Worm (Caenorhabditis elegans) whole organism, L3 larva: ENCODE data around the gene nep-8.

Experiments
- R02D3.7 ChIP-seq: fragments of 150-350 bp; optimal IDR thresholded peaks from 2 replicates; lab custom pipeline; 2014; ENCODE audit warnings: missing biosample characterization, missing genetic modification characterization
- ZK546.5 ChIP-seq: sonication (generic microtip); optimal IDR thresholded peaks from 2 replicates; lab custom pipeline; 2017; ENCODE audit warnings: missing biosample characterization, missing genetic modification characterization
- aly-2 ChIP-seq: fragments of 150-350 bp; optimal IDR thresholded peaks from 2 replicates; lab custom pipeline; 2014; ENCODE audit warnings: missing biosample characterization, missing genetic modification characterization
- ama-1 ChIP-seq: fragments of 150-350 bp; optimal IDR thresholded peaks from 2 replicates; lab custom pipeline; 2018
- ceh-16 ChIP-seq: sonication (generic microtip); optimal IDR thresholded peaks from 2 replicates; lab custom pipeline; 2017; ENCODE audit warnings: missing biosample characterization, missing genetic modification characterization
- ceh-28 ChIP-seq: fragments of 150-350 bp; optimal IDR thresholded peaks from 2 replicates; lab custom pipeline; 2014; ENCODE audit warnings: missing biosample characterization, missing genetic modification reagents, missing genetic modification characterization
- ceh-82 ChIP-seq: fragments of 150-350 bp; optimal IDR thresholded peaks from 2 replicates; lab custom pipeline; 2014; ENCODE audit warnings: missing biosample characterization, missing genetic modification characterization
- ceh-9 ChIP-seq: sonication (generic microtip); optimal IDR thresholded peaks from 2 replicates; lab custom pipeline; 2018; ENCODE audit warnings: missing biosample characterization, missing genetic modification characterization
- egl-27 ChIP-seq: sonication (generic microtip); optimal IDR thresholded peaks from 4 replicates; lab custom pipeline; 2017; ENCODE audit warnings: missing biosample characterization, missing genetic modification reagents, missing genetic modification characterization
- egl-5 ChIP-seq: fragments of 150-350 bp; optimal IDR thresholded peaks from 2 replicates; lab custom pipeline; 2017; ENCODE audit warnings: missing biosample characterization, missing genetic modification reagents, missing genetic modification characterization, inconsistent platforms
- elt-1 ChIP-seq: fragments of 150-350 bp; optimal IDR thresholded peaks from 2 replicates; lab custom pipeline; 2014; ENCODE audit warnings: missing biosample characterization, missing genetic modification characterization
- elt-2 ChIP-seq: sonication (generic microtip); optimal IDR thresholded peaks from 2 replicates; lab custom pipeline; 2016; ENCODE audit warnings: missing genetic modification reagents, mild to moderate bottlenecking, missing genetic modification characterization, missing compliant biosample characterization
- elt-3 ChIP-seq, 3 experiments: fragments of 150-350 bp in 1 of 3; sonication (generic microtip) in 2 of 3; optimal IDR thresholded peaks; 2 replicates in 2 of 3; 4 replicates in 1 of 3; lab custom pipeline; 2014 to 2017; ENCODE audit warnings: missing biosample characterization in 3 of 3, missing genetic modification characterization in 3 of 3
- eor-1 ChIP-seq, 2 experiments: fragments of 150-350 bp; optimal IDR thresholded peaks; 2 replicates each; lab custom pipeline; 2014 to 2018; ENCODE audit warnings: missing biosample characterization in 2 of 2, missing genetic modification characterization in 2 of 2
- fkh-10 ChIP-seq: sonication (generic microtip); optimal IDR thresholded peaks from 2 replicates; lab custom pipeline; 2017; ENCODE audit warnings: missing biosample characterization, missing genetic modification reagents, missing genetic modification characterization
- fkh-2 ChIP-seq: fragments of 150-350 bp; optimal IDR thresholded peaks from 2 replicates; lab custom pipeline; 2014; ENCODE audit warnings: missing biosample characterization, missing genetic modification reagents, missing genetic modification characterization
- fos-1 ChIP-seq: fragments of 150-350 bp; optimal IDR thresholded peaks from 2 replicates; lab custom pipeline; 2014; ENCODE audit warnings: missing biosample characterization, missing genetic modification characterization
- hmg-11 ChIP-seq: sonication (generic microtip); optimal IDR thresholded peaks from 2 replicates; lab custom pipeline; 2016; ENCODE audit warnings: missing genetic modification characterization, missing compliant biosample characterization
- jun-1 ChIP-seq: fragments of 150-350 bp; optimal IDR thresholded peaks from 2 replicates; lab custom pipeline; 2014; ENCODE audit warnings: missing biosample characterization, missing genetic modification reagents, missing genetic modification characterization
- lin-15B ChIP-seq: fragments of 150-350 bp; optimal IDR thresholded peaks from 2 replicates; lab custom pipeline; 2014; ENCODE audit warnings: missing biosample characterization, missing genetic modification characterization
- lin-39 ChIP-seq: fragments of 150-350 bp; optimal IDR thresholded peaks from 2 replicates; lab custom pipeline; 2018; ENCODE audit warnings: missing biosample characterization, missing genetic modification reagents, missing genetic modification characterization
- lsy-12 ChIP-seq: sonication (generic microtip); optimal IDR thresholded peaks from 2 replicates; lab custom pipeline; 2016; ENCODE audit warnings: mild to moderate bottlenecking, missing genetic modification characterization, missing compliant biosample characterization
- nfya-1 ChIP-seq: sonication (generic microtip); optimal IDR thresholded peaks from 2 replicates; lab custom pipeline; 2017; ENCODE audit warnings: missing genetic modification characterization, mild to moderate bottlenecking, missing compliant biosample characterization, antibody characterized with exemption, moderate library complexity; ENCODE audit not compliant: insufficient read depth
- nhr-11 ChIP-seq: fragments of 150-350 bp; optimal IDR thresholded peaks from 2 replicates; lab custom pipeline; 2014; ENCODE audit warnings: missing biosample characterization, missing genetic modification characterization
- nhr-12 ChIP-seq: fragments of 150-350 bp; optimal IDR thresholded peaks from 2 replicates; lab custom pipeline; 2014; ENCODE audit warnings: missing biosample characterization, missing genetic modification characterization
- nhr-23 ChIP-seq: fragments of 150-350 bp; optimal IDR thresholded peaks from 2 replicates; lab custom pipeline; 2014; ENCODE audit warnings: missing biosample characterization, missing genetic modification reagents, missing genetic modification characterization
- nhr-25 ChIP-seq: sonication (generic microtip); optimal IDR thresholded peaks from 2 replicates; lab custom pipeline; 2017; ENCODE audit warnings: missing biosample characterization, missing genetic modification characterization
- nhr-28 ChIP-seq: fragments of 150-350 bp; optimal IDR thresholded peaks from 2 replicates; lab custom pipeline; 2014; ENCODE audit warnings: missing biosample characterization, missing genetic modification characterization
- nhr-43 ChIP-seq: sonication (generic microtip); optimal IDR thresholded peaks from 2 replicates; lab custom pipeline; 2016; ENCODE audit warnings: mild to moderate bottlenecking, missing genetic modification characterization, missing compliant biosample characterization; ENCODE audit not compliant: poor library complexity, severe bottlenecking
- nhr-67 ChIP-seq: fragments of 150-350 bp; optimal IDR thresholded peaks from 2 replicates; lab custom pipeline; 2014; ENCODE audit warnings: missing biosample characterization, missing genetic modification characterization
- pha-4 ChIP-seq: fragments of 150-350 bp; optimal IDR thresholded peaks from 2 replicates; lab custom pipeline; 2014; ENCODE audit warnings: missing biosample characterization, missing genetic modification reagents, missing genetic modification characterization
- pqm-1 ChIP-seq: fragments of 150-350 bp; optimal IDR thresholded peaks from 2 replicates; lab custom pipeline; 2017; ENCODE audit warnings: missing biosample characterization, missing genetic modification characterization, inconsistent platforms
- sea-2 ChIP-seq: fragments of 150-350 bp; sonication (generic microtip); optimal IDR thresholded peaks from 4 replicates; lab custom pipeline; 2014; ENCODE audit warnings: missing biosample characterization, missing genetic modification reagents, missing genetic modification characterization
- snpc-4 ChIP-seq: fragments of 150-350 bp; optimal IDR thresholded peaks from 2 replicates; lab custom pipeline; 2014; ENCODE audit warnings: missing biosample characterization, missing genetic modification characterization
- tbx-2 ChIP-seq: sonication (generic microtip); optimal IDR thresholded peaks from 2 replicates; lab custom pipeline; 2016; ENCODE audit warnings: mild to moderate bottlenecking, missing genetic modification characterization, missing compliant biosample characterization
- unc-39 ChIP-seq: sonication (generic microtip); optimal IDR thresholded peaks from 4 replicates; lab custom pipeline; 2017; ENCODE audit warnings: missing biosample characterization, missing genetic modification characterization
- unc-62 ChIP-seq: fragments of 150-350 bp; sonication (generic microtip); optimal IDR thresholded peaks from 4 replicates; lab custom pipeline; 2014; ENCODE audit warnings: missing biosample characterization, missing genetic modification reagents, missing genetic modification characterization
- ztf-4 ChIP-seq: fragments of 150-350 bp; optimal IDR thresholded peaks from 2 replicates; lab custom pipeline; 2014; ENCODE audit warnings: missing biosample characterization, missing genetic modification characterization

The nep-8 gene

ce11 chrII:3425433-3425832 is 21.8 kb downstream of the nep-8 start, which contains the start of gene nep-11:
Gene nep-11 (minus strand): TSS chrII:3425533.
- no peak for TF ChIP-seq eor-1 (tag; optimal IDR thresholded peaks at IDR 0.05; lab: Kevin White, UChicago)
- no peak for TF ChIP-seq unc-39 (tag; lab: Kevin White, UChicago)
- TF ChIP-seq nhr-11, result no peak
- TF ChIP-seq ceh-28 (tag; lab: Kevin White, UChicago), result no peak
- no peak for TF ChIP-seq unc-62 (GFP tag; lab: Kevin White, UChicago)
- TF ChIP-seq ztf-4, result no peak
- no peak for TF ChIP-seq nhr-23
- no peak for TF ChIP-seq egl-5
- no peak for TF ChIP-seq elt-2 (tag; lab: Kevin White, UChicago)
- no peak for TF ChIP-seq ceh-82 (tag; lab: Kevin White, UChicago)
- no peak for TF ChIP-seq elt-1 (tag; lab: Kevin White, UChicago)
- no peak for TF ChIP-seq lin-15B
- TF ChIP-seq lsy-12 (tag; lab: Kevin White, UChicago), result no peak

DNA sequence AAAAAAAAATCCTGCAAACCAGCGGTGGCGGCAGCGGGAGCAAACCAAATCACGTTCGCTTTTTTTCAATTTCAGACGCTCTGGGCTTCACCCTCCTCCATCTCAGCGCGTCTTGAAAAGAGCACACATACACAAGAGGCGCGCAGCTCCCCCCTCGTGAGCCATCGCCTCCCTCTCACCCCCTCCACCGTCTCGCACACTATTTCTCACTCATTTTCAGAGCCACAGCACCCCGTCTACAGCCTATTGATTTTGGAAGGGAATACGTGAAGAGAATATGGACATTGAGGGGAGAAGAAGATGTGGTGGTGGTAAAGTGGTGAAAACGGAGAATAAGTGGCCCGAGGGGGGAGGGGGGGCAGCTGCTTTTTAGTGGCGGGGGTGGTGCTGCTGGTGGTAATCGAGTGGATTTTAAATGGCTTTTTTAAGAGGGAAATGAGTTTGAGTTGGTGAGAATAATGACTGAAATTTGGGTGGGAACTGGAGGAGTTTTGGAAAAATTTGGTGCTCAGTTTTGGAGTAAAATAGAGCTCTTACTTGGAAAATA is 24.6 kb downstream of the nep-8 start:
- TF ChIP-seq nfya-1 (tag; lab: Kevin White, UChicago) (peak; percentile 60), snpc-4 (tag; lab: Kevin White, UChicago) (peak; percentile 19), fkh-10 (GFP tag; lab: Kevin White, UChicago) (peak; percentile 3), sea-2 (GFP tag; lab: Kevin White, UChicago) (peak; percentile 20), hmg-11 (peak; percentile 66), nhr-28 (tag; lab: Kevin White, UChicago) (no peak), unc-62 (GFP tag; lab: Kevin White, UChicago) (no peak), aly-2 (tag; lab: Kevin White, UChicago) (no peak), lin-39 (peak; percentile 72), nhr-43 (tag; lab: Kevin White, UChicago) (no peak), elt-3 (tag; optimal IDR thresholded peaks at IDR 0.05; lab: Kevin White, UChicago) (no peak)

DNA sequence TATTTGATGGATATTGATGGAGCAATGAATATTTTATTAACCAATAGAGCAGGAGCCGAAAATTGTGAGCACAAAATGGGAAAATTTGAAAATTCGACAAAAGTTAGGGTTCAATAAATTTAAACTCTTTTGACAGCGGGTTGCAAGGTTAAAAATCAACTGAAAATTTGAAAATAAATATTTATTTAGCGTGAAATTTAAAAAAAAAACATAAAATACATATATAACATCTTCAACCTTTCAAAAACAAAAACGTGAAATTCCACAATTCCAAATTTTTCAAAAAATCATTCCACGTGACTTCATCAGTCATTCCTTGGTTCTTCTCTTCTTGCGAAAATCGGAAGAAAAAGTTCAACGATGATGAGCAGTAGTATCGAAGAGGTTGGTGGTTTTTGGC is 25.8 kb downstream of the nep-8 start, which contains the start of gene C16C8.18:
Gene C16C8.18 (plus strand): TSS at position 301 of the 400 bp plus-strand sequence.
- no peak for TF ChIP-seq fkh-10 (GFP tag; lab: Kevin White, UChicago)
- no peak for TF ChIP-seq pqm-1 (tag; lab: Kevin White, UChicago)
- no peak for TF ChIP-seq egl-27 (tag; lab: Kevin White, UChicago)
- no peak for TF ChIP-seq nhr-43 (tag; lab: Kevin White, UChicago)
- no peak for TF ChIP-seq nhr-67
- no peak for TF ChIP-seq elt-2 (tag; lab: Kevin White, UChicago)
- TF ChIP-seq R02D3.7 (tag; lab: Kevin White, UChicago), result no peak
- no peak for TF ChIP-seq egl-5
- TF ChIP-seq elt-3 (tag; optimal IDR thresholded peaks at IDR 0.05; lab: Kevin White, UChicago), result no peak
- no peak for TF ChIP-seq tbx-2 (tag; lab: Kevin White, UChicago)
- TF ChIP-seq sea-2 (GFP tag; lab: Kevin White, UChicago), result no peak

DNA sequence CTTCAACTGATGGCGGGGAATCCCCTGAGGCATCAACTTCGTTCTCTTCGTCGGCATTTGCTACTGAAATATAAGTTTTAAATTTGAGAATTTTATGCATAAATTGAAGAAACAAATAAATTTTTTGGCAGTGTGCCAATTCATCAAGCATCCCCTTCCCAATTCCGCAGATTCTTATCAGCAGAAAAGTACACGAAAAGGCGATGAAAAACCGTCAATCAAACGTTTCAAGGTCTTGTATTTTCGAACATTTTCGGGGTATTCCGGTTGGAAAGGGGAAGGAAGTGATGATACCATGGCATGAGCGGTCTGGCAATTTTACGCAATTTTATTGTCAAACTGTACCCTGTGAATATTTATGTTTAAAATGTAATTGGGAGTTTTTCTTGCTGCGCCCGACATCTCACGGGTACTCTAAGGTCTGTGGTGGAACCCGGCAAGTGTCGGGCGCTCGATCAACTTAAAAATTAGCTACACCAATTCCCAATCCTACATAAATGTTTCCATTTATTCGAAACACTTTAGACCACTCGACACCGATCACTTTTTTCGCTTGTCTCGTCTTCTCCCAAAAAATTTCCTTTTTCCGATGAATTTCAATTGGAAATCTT is 31.4 kb downstream of the nep-8 start:
- no peak for TF ChIP-seq nhr-11
- TF ChIP-seq unc-62 (GFP tag; lab: Kevin White, UChicago), result peak; percentile 43
- no peak for TF ChIP-seq hmg-11
- peak; percentile 78 for TF ChIP-seq snpc-4 (tag; lab: Kevin White, UChicago)
- TF ChIP-seq elt-1 (tag; lab: Kevin White, UChicago), result peak; percentile 77
- TF ChIP-seq lsy-12 (tag; lab: Kevin White, UChicago), result no peak
- peak; percentile 43 for TF ChIP-seq nhr-43 (tag; lab: Kevin White, UChicago)
- TF ChIP-seq nhr-25 (tag; lab: Kevin White, UChicago), result peak; percentile 56
- TF ChIP-seq ama-1 (lab: Kevin White, UChicago), result peak; percentile 19

DNA sequence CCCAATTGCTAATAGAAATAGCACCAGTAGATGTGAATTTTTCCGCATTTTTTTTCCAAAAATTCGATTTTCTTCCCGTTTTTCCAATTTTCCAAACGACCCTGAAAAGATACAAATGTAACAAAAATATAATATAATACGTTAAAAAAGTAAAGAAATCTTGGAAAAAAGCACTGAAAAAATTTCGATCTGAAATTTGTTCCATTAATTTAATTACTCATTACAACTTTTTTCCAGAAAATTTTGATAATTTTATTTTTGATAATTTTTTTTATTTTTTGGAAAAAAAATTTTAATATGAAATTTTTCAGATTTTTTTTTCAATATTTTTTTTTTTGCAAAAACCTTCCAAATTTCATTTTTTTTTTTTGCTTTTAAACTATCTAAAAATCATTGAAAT is 32.8 kb downstream of the nep-8 start, which contains the start of gene skpo-2:
Gene skpo-2 (minus strand): TSS at position 101 of the 400 bp plus-strand sequence.
- TF ChIP-seq nhr-67 (no peak), R02D3.7 (tag; lab: Kevin White, UChicago) (no peak), ZK546.5 (tag; lab: Kevin White, UChicago) (no peak), nhr-25 (tag; lab: Kevin White, UChicago) (no peak), jun-1 (no peak), fkh-2 (tag; lab: Kevin White, UChicago) (no peak), pha-4 (tag; lab: Kevin White, UChicago) (no peak), ama-1 (lab: Kevin White, UChicago) (no peak), snpc-4 (tag; lab: Kevin White, UChicago) (no peak), nhr-12 (tag; lab: Kevin White, UChicago) (no peak), aly-2 (tag; lab: Kevin White, UChicago) (no peak), ceh-16 (no peak), fos-1 (tag; lab: Kevin White, UChicago) (no peak), hmg-11 (no peak), elt-3 (tag; optimal IDR thresholded peaks at IDR 0.05; lab: Kevin White, UChicago) (no peak), ceh-9 (tag; lab: Kevin White, UChicago) (no peak), egl-27 (tag; lab: Kevin White, UChicago) (no peak)
- TF ChIP-seq, all 47 proteins: peak for 0
